Fruit fly (Drosophila melanogaster) whole organism, pupa: ENCODE measurements around the gene CG4210.

ENCODE experiments used
- CG10348 ChIP-seq: fragments of 200-800 bp; sonication (Bioruptor generic); IDR thresholded peaks from 2 replicates; pipeline ENCODE4 v1.3.6; 2022; ENCODE audit warnings: missing biosample characterization, missing genetic modification characterization
- CG12605 ChIP-seq: fragments of 200-800 bp; sonication (Bioruptor generic); IDR thresholded peaks from 2 replicates; pipeline ENCODE4 v1.3.6; 2022; ENCODE audit warnings: missing biosample characterization, missing genetic modification characterization
- CG13204 ChIP-seq: fragments of 200-800 bp; sonication (Bioruptor generic); optimal IDR thresholded peaks from 2 replicates; lab custom pipeline; 2018; ENCODE audit warnings: missing biosample characterization, mild to moderate bottlenecking, missing genetic modification characterization, moderate library complexity
- CG14655 ChIP-seq: fragments of 200-800 bp; sonication (Bioruptor generic); optimal IDR thresholded peaks from 3 replicates; lab custom pipeline; 2017; ENCODE audit warnings: mild to moderate bottlenecking, missing biosample characterization, missing genetic modification reagents, missing genetic modification characterization
- CG15710 ChIP-seq: fragments of 200-800 bp; sonication (Bioruptor generic); optimal IDR thresholded peaks from 2 replicates; lab custom pipeline; 2018; ENCODE audit warnings: missing biosample characterization, mild to moderate bottlenecking, missing genetic modification characterization, moderate library complexity
- CG17806 ChIP-seq: fragments of 200-800 bp; sonication (Bioruptor generic); optimal IDR thresholded peaks from 2 replicates; lab custom pipeline; 2018; ENCODE audit warnings: missing biosample characterization, mild to moderate bottlenecking, missing genetic modification characterization, moderate library complexity
- CG32121 ChIP-seq: fragments of 200-800 bp; sonication (Bioruptor generic); IDR thresholded peaks from 2 replicates; pipeline ENCODE4 v1.3.6; 2022; ENCODE audit warnings: missing biosample characterization, missing genetic modification characterization
- CG34367 ChIP-seq: fragments of 200-800 bp; sonication (Bioruptor generic); optimal IDR thresholded peaks from 2 replicates; lab custom pipeline; 2018; ENCODE audit warnings: missing biosample characterization, mild to moderate bottlenecking, missing genetic modification characterization
- CG4496 ChIP-seq: fragments of 200-800 bp; sonication (Bioruptor generic); IDR thresholded peaks from 3 replicates; pipeline ENCODE4 v1.3.6; 2022; ENCODE audit warnings: missing biosample characterization, missing genetic modification characterization
- CG8159 ChIP-seq: fragments of 200-800 bp; sonication (Bioruptor generic); optimal IDR thresholded peaks from 3 replicates; lab custom pipeline; 2018; ENCODE audit warnings: missing biosample characterization, mild to moderate bottlenecking, missing genetic modification characterization, moderate library complexity
- CG8301 ChIP-seq: fragments of 200-800 bp; sonication (Bioruptor generic); optimal IDR thresholded peaks from 2 replicates; lab custom pipeline; 2018; ENCODE audit warnings: missing biosample characterization, mild to moderate bottlenecking, missing genetic modification characterization
- CG9948 ChIP-seq: fragments of 200-800 bp; sonication (Bioruptor generic); optimal IDR thresholded peaks from 2 replicates; lab custom pipeline; 2018; ENCODE audit warnings: missing biosample characterization, mild to moderate bottlenecking, missing genetic modification characterization, moderate library complexity
- D1 ChIP-seq: fragments of 200-800 bp; sonication (Bioruptor generic); optimal IDR thresholded peaks from 2 replicates; lab custom pipeline; 2018; ENCODE audit warnings: missing biosample characterization, mild to moderate bottlenecking, missing genetic modification characterization, moderate library complexity
- EcR ChIP-seq: fragments of 200-800 bp; sonication (Bioruptor generic); optimal IDR thresholded peaks from 3 replicates; lab custom pipeline; 2019; ENCODE audit warnings: missing biosample characterization, missing genetic modification characterization, mild to moderate bottlenecking, moderate library complexity, missing genetic modification reagents
- Ets98B ChIP-seq: fragments of 200-800 bp; sonication (Bioruptor generic); IDR thresholded peaks from 2 replicates; pipeline ENCODE4 v1.3.6; 2022; ENCODE audit warnings: missing biosample characterization, missing genetic modification characterization
- Pif1A ChIP-seq: fragments of 200-800 bp; sonication (Bioruptor generic); optimal IDR thresholded peaks from 3 replicates; lab custom pipeline; 2016; ENCODE audit warnings: missing biosample characterization, missing genetic modification characterization
- Pif1B ChIP-seq: fragments of 200-800 bp; sonication (Bioruptor generic); optimal IDR thresholded peaks from 3 replicates; lab custom pipeline; 2016; ENCODE audit warnings: missing biosample characterization, missing genetic modification characterization
- Snoo ChIP-seq: fragments of 200-800 bp; sonication (Bioruptor generic); optimal IDR thresholded peaks from 3 replicates; lab custom pipeline; 2017; ENCODE audit warnings: missing biosample characterization, mild to moderate bottlenecking, missing genetic modification characterization, inconsistent platforms
- fd96Ca ChIP-seq: fragments of 200-800 bp; sonication (Bioruptor generic); IDR thresholded peaks from 3 replicates; pipeline ENCODE4 v1.3.6; 2022; ENCODE audit warnings: missing biosample characterization, missing genetic modification characterization
- gl ChIP-seq: fragments of 200-800 bp; sonication (Bioruptor generic); optimal IDR thresholded peaks from 2 replicates; lab custom pipeline; 2018; ENCODE audit warnings: missing biosample characterization, mild to moderate bottlenecking, missing genetic modification characterization
- rn ChIP-seq: fragments of 200-800 bp; sonication (Bioruptor generic); IDR thresholded peaks from 2 replicates; pipeline ENCODE4 v1.3.6; 2022; ENCODE audit warnings: missing biosample characterization, missing genetic modification characterization

CG4210 gene

dm6 chr3R:15222973-15223372 is 9.2 kb downstream of the CG4210 start, which contains the start of gene Polr2G:
Gene Polr2G, minus strand, starts transcription at chr3R:15223180.
- no peak for TF ChIP-seq CG32121 (GFP tag; lab: Robert Waterston, UW)

dm6 chr3R:15225279-15225730 is 11.5 kb downstream of the CG4210 start, which contains the start of the genes CG31344 and Caf1-55:
Gene CG31344, minus strand, starts transcription at chr3R:15225329.
Gene Caf1-55, plus strand, starts transcription at chr3R:15225576.
- TF ChIP-seq rn (GFP tag; lab: Robert Waterston, UW) (no peak), CG17806 (tag; lab: Kevin White, UChicago) (no peak), CG8159 (tag; lab: Kevin White, UChicago) (no peak), CG14655 (GFP tag; lab: Kevin White, UChicago) (no peak), EcR (GFP tag; lab: Kevin White, UChicago) (peak; percentile 12)

- TF ChIP-seq rn (GFP tag; lab: Robert Waterston, UW) (peak; percentile 100), CG12605 (GFP tag; lab: Robert Waterston, UW) (peak; percentile 100), gl (tag; lab: Kevin White, UChicago) (peak; percentile 99), CG15710 (tag; lab: Kevin White, UChicago) (peak; percentile 100), D1 (tag; lab: Kevin White, UChicago) (no peak), CG4496 (GFP tag; lab: Robert Waterston, UW) (peak; percentile 100), CG9948 (tag; lab: Kevin White, UChicago) (peak; percentile 100), Pif1A (GFP tag; lab: Kevin White, UChicago) (peak; percentile 99), Ets98B (GFP tag; lab: Robert Waterston, UW) (peak; percentile 100), CG17806 (tag; lab: Kevin White, UChicago) (peak; percentile 100), CG10348 (peak; percentile 99), CG14655 (GFP tag; lab: Kevin White, UChicago) (peak; percentile 100), CG13204 (GFP tag; lab: Kevin White, UChicago) (no peak), EcR (GFP tag; lab: Kevin White, UChicago) (no peak), CG8301 (tag; lab: Kevin White, UChicago) (peak; percentile 100), fd96Ca (GFP tag; lab: Robert Waterston, UW) (peak; percentile 89), CG8159 (tag; lab: Kevin White, UChicago) (peak; percentile 100), CG34367 (peak; percentile 100), Snoo (tag; lab: Kevin White, UChicago) (peak; percentile 100), Pif1B (peak; percentile 99), CG32121 (GFP tag; lab: Robert Waterston, UW) (peak; percentile 100)
Measured at dm6 chr3R:15229329-15229876, 15.6 kb downstream of the CG4210 start, which contains the start of the genes Art3 and mRpS10. Gene Art3, minus strand, starts transcription at chr3R:15229408. Gene mRpS10, plus strand, starts transcription at chr3R:15229665.

- TF ChIP-seq CG9948 (tag; lab: Kevin White, UChicago) (no peak), CG13204 (GFP tag; lab: Kevin White, UChicago) (no peak), EcR (GFP tag; lab: Kevin White, UChicago) (no peak), Pif1A (GFP tag; lab: Kevin White, UChicago) (no peak), CG32121 (GFP tag; lab: Robert Waterston, UW) (no peak), CG4496 (GFP tag; lab: Robert Waterston, UW) (no peak), CG17806 (tag; lab: Kevin White, UChicago) (no peak), Snoo (tag; lab: Kevin White, UChicago) (no peak), fd96Ca (GFP tag; lab: Robert Waterston, UW) (no peak), CG15710 (tag; lab: Kevin White, UChicago) (no peak)
Measured at dm6 chr3R:15230285-15230684, 16.5 kb downstream of the CG4210 start, which contains the start of gene CG34316. Gene CG34316, plus strand, starts transcription at chr3R:15230585.

DNA sequence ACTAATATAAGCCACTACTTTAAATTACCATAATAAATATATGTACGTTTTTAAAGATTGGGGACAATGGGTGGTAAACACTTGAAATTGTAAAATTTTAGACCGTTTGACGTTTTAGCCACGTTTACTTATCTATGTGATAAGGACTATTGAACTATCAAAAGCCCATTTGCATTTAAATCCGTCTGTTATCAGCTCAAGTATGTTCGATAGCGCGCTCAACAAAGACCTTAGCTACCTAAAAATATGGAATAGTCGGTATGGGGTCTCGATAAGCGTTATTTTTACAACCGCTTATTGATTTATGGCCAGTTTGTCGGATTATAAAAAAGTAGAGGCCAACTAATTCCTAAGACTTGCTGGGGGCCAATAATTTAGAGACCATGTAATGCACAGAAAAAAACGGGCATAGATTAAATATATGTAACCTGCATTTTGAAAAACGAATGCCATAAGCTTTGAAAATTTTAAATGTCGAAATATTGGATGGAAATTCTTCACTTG is 17.9 kb downstream of the CG4210 start:
- TF ChIP-seq CG8301 (tag; lab: Kevin White, UChicago) = no peak
- TF ChIP-seq fd96Ca (GFP tag; lab: Robert Waterston, UW) = no peak
- TF ChIP-seq Pif1B = no peak
- TF ChIP-seq CG15710 (tag; lab: Kevin White, UChicago) = no peak
- no peak for TF ChIP-seq CG14655 (GFP tag; lab: Kevin White, UChicago)
- no peak for TF ChIP-seq gl (tag; lab: Kevin White, UChicago)
- TF ChIP-seq CG12605 (GFP tag; lab: Robert Waterston, UW) = no peak
- TF ChIP-seq Ets98B (GFP tag; lab: Robert Waterston, UW) = no peak

dm6 chr3R:15242186-15243045 is 28.6 kb downstream of the CG4210 start, which contains the start of the genes tefu and Hsc70-4:
Gene tefu, minus strand, starts transcription at chr3R:15242236.
Gene Hsc70-4, plus strand, starts transcription at chr3R:15242687.
- peak; percentile 14 for TF ChIP-seq Snoo (tag; lab: Kevin White, UChicago)
- TF ChIP-seq CG8301 (tag; lab: Kevin White, UChicago) = no peak
- 0 out of 2 replicates have a peak, but pooled peaks have one; percentile 23 for TF ChIP-seq CG12605 (GFP tag; lab: Robert Waterston, UW)
- TF ChIP-seq CG14655 (GFP tag; lab: Kevin White, UChicago) = no peak
- no peak for TF ChIP-seq D1 (tag; lab: Kevin White, UChicago)
- no peak for TF ChIP-seq Pif1B
- peak; percentile 29 for TF ChIP-seq EcR (GFP tag; lab: Kevin White, UChicago)
- TF ChIP-seq CG9948 (tag; lab: Kevin White, UChicago) = no peak
- TF ChIP-seq CG32121 (GFP tag; lab: Robert Waterston, UW) = peak; percentile 77
- 0 out of 2 replicates have a peak, but pooled peaks have one; percentile 43 for TF ChIP-seq CG10348
- no peak for TF ChIP-seq CG34367
- TF ChIP-seq fd96Ca (GFP tag; lab: Robert Waterston, UW) = peak; percentile 80
- TF ChIP-seq Pif1A (GFP tag; lab: Kevin White, UChicago) = no peak
- TF ChIP-seq CG4496 (GFP tag; lab: Robert Waterston, UW) = peak; percentile 78; the same call in 2 of the 3 replicates
- peak; percentile 65 for TF ChIP-seq CG15710 (tag; lab: Kevin White, UChicago)
- no peak for TF ChIP-seq CG13204 (GFP tag; lab: Kevin White, UChicago)
- TF ChIP-seq CG17806 (tag; lab: Kevin White, UChicago) = no peak
- TF ChIP-seq rn (GFP tag; lab: Robert Waterston, UW) = peak; percentile 75
- no peak for TF ChIP-seq gl (tag; lab: Kevin White, UChicago)
- peak; percentile 87 for TF ChIP-seq CG8159 (tag; lab: Kevin White, UChicago)
- TF ChIP-seq Ets98B (GFP tag; lab: Robert Waterston, UW) = no peak; the same call in 1 of the 2 replicates
- TF ChIP-seq, all 21 proteins: peak for 10
